Fruit fly (Drosophila melanogaster) whole organism, prepupa: ENCODE measurements around the gene Edc3.

Source experiments
- Blimp-1 ChIP-seq: fragments of 200-800 bp; sonication (Bioruptor generic); optimal IDR thresholded peaks from 3 replicates; lab custom pipeline; 2017; ENCODE audit warnings: missing biosample characterization, missing genetic modification characterization, mild to moderate bottlenecking, moderate library complexity, missing genetic modification reagents
- CG31627 ChIP-seq: fragments of 200-800 bp; sonication (Bioruptor generic); optimal IDR thresholded peaks from 3 replicates; lab custom pipeline; 2016; ENCODE audit warnings: missing biosample characterization, missing genetic modification characterization
- Eip75B ChIP-seq: fragments of 200-800 bp; sonication (Bioruptor generic); optimal IDR thresholded peaks from 3 replicates; lab custom pipeline; 2016; ENCODE audit warnings: missing biosample characterization, missing genetic modification characterization
- Hr4 ChIP-seq: fragments of 200-800 bp; sonication (Bioruptor generic); optimal IDR thresholded peaks from 3 replicates; lab custom pipeline; 2016; ENCODE audit warnings: missing biosample characterization, missing genetic modification characterization
- Lpt ChIP-seq: fragments of 200-800 bp; sonication (Bioruptor generic); optimal IDR thresholded peaks from 3 replicates; lab custom pipeline; 2016; ENCODE audit warnings: missing biosample characterization, missing genetic modification characterization
- Sox102F ChIP-seq: fragments of 200-800 bp; sonication (Bioruptor generic); optimal IDR thresholded peaks from 2 replicates; lab custom pipeline; 2016; ENCODE audit warnings: missing biosample characterization, mild to moderate bottlenecking, missing genetic modification characterization
- achi ChIP-seq: fragments of 200-800 bp; sonication (Bioruptor generic); optimal IDR thresholded peaks from 3 replicates; lab custom pipeline; 2016; ENCODE audit warnings: missing biosample characterization, missing genetic modification characterization
- eg ChIP-seq: fragments of 200-800 bp; sonication (Bioruptor generic); IDR thresholded peaks from 3 replicates; pipeline ENCODE4 v1.3.6; 2022; ENCODE audit warnings: missing biosample characterization, missing genetic modification characterization
- fd85E ChIP-seq: fragments of 200-800 bp; sonication (Bioruptor generic); optimal IDR thresholded peaks from 3 replicates; lab custom pipeline; 2016; ENCODE audit warnings: missing biosample characterization, missing genetic modification characterization
- salr ChIP-seq, 2 experiments: fragments of 200-800 bp; sonication (Bioruptor generic); optimal IDR thresholded peaks; 3 replicates each; lab custom pipeline; 2016 to 2018; ENCODE audit warnings: missing biosample characterization in 2 of 2, missing genetic modification characterization in 2 of 2, mild to moderate bottlenecking in 1 of 2

- TF ChIP-seq CG31627 (GFP tag; lab: Kevin White, UChicago) (no peak), Blimp-1 (GFP tag; lab: Kevin White, UChicago) (no peak), salr (GFP tag; optimal IDR thresholded peaks at IDR 0.05; lab: Kevin White, UChicago) (no peak), Eip75B (GFP tag; lab: Kevin White, UChicago) (no peak), achi (GFP tag; lab: Kevin White, UChicago) (no peak), fd85E (GFP tag; lab: Kevin White, UChicago) (no peak), eg (GFP tag; lab: Robert Waterston, UW) (no peak), Lpt (no peak), Sox102F (GFP tag; lab: Kevin White, UChicago) (no peak), Hr4 (GFP tag; lab: Kevin White, UChicago) (peak; percentile 33)
Measured at dm6 chr3L:17475979-17476393, 53.7 kb downstream of the Edc3 start, which contains the start of gene CG34250.
